Worm (Caenorhabditis elegans) whole organism, L1 larva: Measurements from ENCODE around the gene C16D9.8.
A peak's percentile ranks its signal among the peaks of the same experiment; 100 is the strongest.

ENCODE experiments used
- ama-1 ChIP-seq: fragments of 150-350 bp; optimal IDR thresholded peaks from 2 replicates; lab custom pipeline; 2014
- blmp-1 ChIP-seq: fragments of 150-350 bp; optimal IDR thresholded peaks from 2 replicates; lab custom pipeline; 2014; ENCODE audit warnings: missing biosample characterization, missing genetic modification characterization
- efl-1 ChIP-seq, 4 experiments: fragments of 150-350 bp; optimal IDR thresholded peaks in 3 of 4; peaks in 1 of 4; 1 replicate in 1 of 4; 2 replicates in 3 of 4; lab custom pipeline; 2014; ENCODE audit warnings: missing biosample characterization in 2 of 4, missing genetic modification characterization in 2 of 4, missing genetic modification reagents in 2 of 4
- egl-27 ChIP-seq, 2 experiments: fragments of 150-350 bp in 1 of 2; sonication (generic microtip); optimal IDR thresholded peaks; 3 replicates each; lab custom pipeline; 2017 to 2018; ENCODE audit warnings: missing biosample characterization in 2 of 2, missing genetic modification characterization in 2 of 2, missing genetic modification reagents in 2 of 2
- jun-1 ChIP-seq: fragments of 150-350 bp; optimal IDR thresholded peaks from 2 replicates; lab custom pipeline; 2014; ENCODE audit warnings: missing biosample characterization, missing genetic modification reagents, missing genetic modification characterization
- nhr-237 ChIP-seq: fragments of 150-350 bp; optimal IDR thresholded peaks from 2 replicates; lab custom pipeline; 2014; ENCODE audit warnings: missing biosample characterization, missing genetic modification characterization
- rnt-1 ChIP-seq: sonication (generic microtip); optimal IDR thresholded peaks from 2 replicates; lab custom pipeline; 2016; ENCODE audit warnings: mild to moderate bottlenecking, missing genetic modification characterization, moderate library complexity, missing compliant biosample characterization
- unc-62 ChIP-seq: fragments of 150-350 bp; optimal IDR thresholded peaks from 2 replicates; lab custom pipeline; 2014; ENCODE audit warnings: missing biosample characterization, missing genetic modification reagents, missing genetic modification characterization

- TF ChIP-seq blmp-1 (tag; lab: Kevin White, UChicago), result no peak
- peak; percentile 13 for TF ChIP-seq ama-1 (lab: Kevin White, UChicago)
- no peak for TF ChIP-seq jun-1
- no peak for TF ChIP-seq egl-27 (tag; optimal IDR thresholded peaks at IDR 0.05; lab: Kevin White, UChicago)
- TF ChIP-seq efl-1 (optimal IDR thresholded peaks at IDR 0.05; lab: Kevin White, UChicago), result peak; percentile 10 to 27
- TF ChIP-seq efl-1 (GFP tag; optimal IDR thresholded peaks at IDR 0.05 in 1 of 2; lab: Kevin White, UChicago), result peak; percentile 43 to 89
- TF ChIP-seq rnt-1 (tag; lab: Kevin White, UChicago), result no peak
- TF ChIP-seq nhr-237 (tag; lab: Kevin White, UChicago), result no peak
- TF ChIP-seq unc-62 (GFP tag; lab: Kevin White, UChicago), result no peak
These were observed 37.7 kb upstream of the C16D9.8 start, which contains the start of gene W02D7.6 for ce11 chrV:8300935-8301535.
